Worm (Caenorhabditis elegans) whole organism, early embryonic: Measurements from ENCODE around the gene srx-44.

Experiments used
- B0310.2 ChIP-seq: sonication (generic microtip); optimal IDR thresholded peaks from 2 replicates; lab custom pipeline; 2016; ENCODE audit warnings: mild to moderate bottlenecking, missing genetic modification characterization, missing compliant biosample characterization
- F13C5.2 ChIP-seq: sonication (generic microtip); optimal IDR thresholded peaks from 2 replicates; lab custom pipeline; 2017; ENCODE audit warnings: mild to moderate bottlenecking, missing genetic modification characterization, inconsistent platforms, missing compliant biosample characterization
- ama-1 ChIP-seq: fragments of 150-350 bp; optimal IDR thresholded peaks from 2 replicates; lab custom pipeline; 2014
- ceh-13 ChIP-seq: fragments of 200-800 bp; sonication (Bioruptor generic); optimal IDR thresholded peaks from 2 replicates; lab custom pipeline; 2018; ENCODE audit warnings: mild to moderate bottlenecking, missing genetic modification characterization, missing compliant biosample characterization
- ceh-36 ChIP-seq: sonication (generic microtip); optimal IDR thresholded peaks from 2 replicates; lab custom pipeline; 2016; ENCODE audit warnings: missing genetic modification characterization, inconsistent platforms, missing compliant biosample characterization
- scrt-1 ChIP-seq: fragments of 200-800 bp; sonication (Bioruptor generic); IDR thresholded peaks from 2 replicates; pipeline ENCODE4 v1.3.6; 2022; ENCODE audit warnings: missing genetic modification characterization, missing compliant biosample characterization
- sea-1 ChIP-seq: fragments of 200-800 bp; sonication (Bioruptor generic); conservative IDR thresholded peaks from 2 replicates; pipeline ENCODE4 v1.3.6; 2022; ENCODE audit warnings: missing genetic modification characterization, missing compliant biosample characterization
- tbx-11 ChIP-seq: fragments of 200-800 bp; sonication (Bioruptor generic); IDR thresholded peaks from 2 replicates; pipeline ENCODE4 v1.3.6; 2022; ENCODE audit warnings: missing genetic modification characterization, missing compliant biosample characterization
- tbx-37 ChIP-seq: fragments of 200-800 bp; sonication (Bioruptor generic); conservative IDR thresholded peaks from 2 replicates; pipeline ENCODE4 v1.3.6; 2022; ENCODE audit warnings: missing genetic modification reagents, missing genetic modification characterization, missing compliant biosample characterization
- tra-4 ChIP-seq: sonication (generic microtip); optimal IDR thresholded peaks from 2 replicates; lab custom pipeline; 2017; ENCODE audit warnings: missing genetic modification characterization, missing compliant biosample characterization

- TF ChIP-seq F13C5.2 (no peak), ama-1 (no peak), ceh-13 (GFP tag; lab: Kevin White, UChicago) (no peak), B0310.2 (no peak), ceh-36 (no peak), tbx-11 (no peak), sea-1 (no peak), tra-4 (tag; lab: Kevin White, UChicago) (no peak), scrt-1 (GFP tag; lab: Robert Waterston, UW) (no peak), tbx-37 (GFP tag; lab: Robert Waterston, UW) (no peak)
Measured at ce11 chrV:16024300-16024699, 4.2 kb downstream of the srx-44 start, which contains the start of gene T10C6.6.
